Worm (Caenorhabditis elegans): ENCODE data around the gene sgnh-1.

- TF ChIP-seq nhr-11 (tag; optimal IDR thresholded peaks at IDR 0.05) = no peak
- no peak for TF ChIP-seq daf-12 (tag; optimal IDR thresholded peaks at IDR 0.05)
- no peak for TF ChIP-seq unc-62 (GFP tag; optimal IDR thresholded peaks at IDR 0.05)
- no peak for TF ChIP-seq ceh-82 (tag; optimal IDR thresholded peaks at IDR 0.05)
- no peak for TF ChIP-seq nhr-25 (tag; optimal IDR thresholded peaks at IDR 0.05)
- TF ChIP-seq nfya-1 (tag; optimal IDR thresholded peaks at IDR 0.05; ENCODE audit: insufficient read depth) = no peak
- TF ChIP-seq unc-39 (tag; optimal IDR thresholded peaks at IDR 0.05) = no peak
- no peak for TF ChIP-seq aly-2 (tag; optimal IDR thresholded peaks at IDR 0.05)
- no peak for TF ChIP-seq nhr-28 (tag; optimal IDR thresholded peaks at IDR 0.05)
- TF ChIP-seq skn-1 (tag; optimal IDR thresholded peaks at IDR 0.05) = no peak
- no peak for TF ChIP-seq fos-1 (tag; optimal IDR thresholded peaks at IDR 0.05)
- no peak for TF ChIP-seq mdl-1 (tag; optimal IDR thresholded peaks at IDR 0.05)
Observed at ce11 chrIV:4913090-4913489, 23.4 kb downstream of the sgnh-1 start, which contains the start of gene str-156.

Data from whole organism, L3 larva.